Fruit fly (Drosophila melanogaster): ENCODE data around the gene CG13082.

CG13082 gene

dm6 chr2L:19571574-19572495, 33.6 kb downstream of the CG13082 start:
- TF ChIP-seq Doc3 (GFP tag; IDR thresholded peaks at IDR 0.05; ENCODE audit: partially characterized antibody): no peak
- peak; percentile 79 for TF ChIP-seq CG12769 (tag; optimal IDR thresholded peaks at IDR 0.05)
- TF ChIP-seq vvl (GFP tag; IDR thresholded peaks at IDR 0.05): peak; percentile 69
- TF ChIP-seq mirr (GFP tag; optimal IDR thresholded peaks at IDR 0.05): no peak
- peak; percentile 46 for TF ChIP-seq yki (optimal IDR thresholded peaks at IDR 0.05)
- peak; percentile 34 for TF ChIP-seq abd-A (tag; optimal IDR thresholded peaks at IDR 0.05)
- TF ChIP-seq scrt (GFP tag; optimal IDR thresholded peaks at IDR 0.05): peak; percentile 40
- TF ChIP-seq amos (GFP tag; IDR thresholded peaks at IDR 0.05; ENCODE audit: partially characterized antibody): 0 out of 2 replicates have a peak, but pooled peaks have one; percentile 11
- peak; percentile 45 for TF ChIP-seq CG3163 (GFP tag; optimal IDR thresholded peaks at IDR 0.05)
- TF ChIP-seq ab (GFP tag; optimal IDR thresholded peaks at IDR 0.05): no peak
- TF ChIP-seq CG9215 (GFP tag; IDR thresholded peaks at IDR 0.05): no peak
- TF ChIP-seq CG10431 (GFP tag; optimal IDR thresholded peaks at IDR 0.05): peak; percentile 79
- TF ChIP-seq sqz (GFP tag; optimal IDR thresholded peaks at IDR 0.05): peak; percentile 94
- TF ChIP-seq chinmo (GFP tag; IDR thresholded peaks at IDR 0.05; ENCODE audit: partially characterized antibody): peak; percentile 97
- peak; percentile 94 for TF ChIP-seq CG4360 (GFP tag; IDR thresholded peaks at IDR 0.05)
- TF ChIP-seq CG11398 (GFP tag; optimal IDR thresholded peaks at IDR 0.05): no peak
- TF ChIP-seq CG12219 (GFP tag; optimal IDR thresholded peaks at IDR 0.05): no peak
- peak; percentile 19 for TF ChIP-seq Sin3A (optimal IDR thresholded peaks at IDR 0.05)
- TF ChIP-seq Opbp (GFP tag; IDR thresholded peaks at IDR 0.05; ENCODE audit: partially characterized antibody): peak; percentile 40; the same call in 1 of the 3 replicates
- TF ChIP-seq CG3065 (GFP tag; optimal IDR thresholded peaks at IDR 0.05): no peak
- TF ChIP-seq CG17829 (tag; optimal IDR thresholded peaks at IDR 0.05): peak; percentile 39
- TF ChIP-seq lola (GFP tag; optimal IDR thresholded peaks at IDR 0.05): peak in 1 of 3 experiments; percentile 66
- TF ChIP-seq CHES-1-like (GFP tag; optimal IDR thresholded peaks at IDR 0.05): peak; percentile 44
- peak; percentile 36 for TF ChIP-seq bbx (GFP tag; IDR thresholded peaks at IDR 0.05; ENCODE audit: partially characterized antibody)
- TF ChIP-seq B-H2 (GFP tag; optimal IDR thresholded peaks at IDR 0.05): no peak
- TF ChIP-seq sens (GFP tag): peak; percentile 36
- peak; percentile 74 for TF ChIP-seq ewg (GFP tag; optimal IDR thresholded peaks at IDR 0.05)
- TF ChIP-seq shn (GFP tag; optimal IDR thresholded peaks at IDR 0.05): no peak
- peak; percentile 58 for TF ChIP-seq CG13624 (GFP tag; optimal IDR thresholded peaks at IDR 0.05)
- TF ChIP-seq Ets65A (GFP tag): peak; percentile 55
- TF ChIP-seq CG32767 (GFP tag; IDR thresholded peaks at IDR 0.05): peak; percentile 82
- no peak for TF ChIP-seq gt (GFP tag; IDR thresholded peaks at IDR 0.05)
- 0 out of 2 replicates have a peak, but pooled peaks have one; percentile 17 for TF ChIP-seq CG32532 (GFP tag; IDR thresholded peaks at IDR 0.05)
- no peak; the same call in 1 of the 2 replicates for TF ChIP-seq nerfin-2 (GFP tag; IDR thresholded peaks at IDR 0.05; ENCODE audit: partially characterized antibody)
- peak; percentile 27; the same call in 1 of the 2 replicates for TF ChIP-seq CG10321 (GFP tag; IDR thresholded peaks at IDR 0.05)
- TF ChIP-seq NC2β (GFP tag; optimal IDR thresholded peaks at IDR 0.05): no peak
- peak; percentile 63 for TF ChIP-seq pfk (GFP tag; optimal IDR thresholded peaks at IDR 0.05)
- TF ChIP-seq Poxn (GFP tag; IDR thresholded peaks at IDR 0.05): no peak
- TF ChIP-seq repo (GFP tag; optimal IDR thresholded peaks at IDR 0.05): no peak
- TF ChIP-seq Drgx (GFP tag; IDR thresholded peaks at IDR 0.05): 0 out of 2 replicates have a peak, but pooled peaks have one; percentile 43
- TF ChIP-seq zen (tag; optimal IDR thresholded peaks at IDR 0.05): no peak
- no peak for TF ChIP-seq CG2129 (GFP tag; IDR thresholded peaks at IDR 0.05; ENCODE audit: partially characterized antibody)
- TF ChIP-seq kni (GFP tag; optimal IDR thresholded peaks at IDR 0.05): peak; percentile 90
- TF ChIP-seq Med (GFP tag): peak; percentile 83
- TF ChIP-seq CG6791 (GFP tag; IDR thresholded peaks at IDR 0.05; ENCODE audit: partially characterized antibody): peak; percentile 50; the same call in 2 of the 3 replicates
- peak; percentile 100 for TF ChIP-seq sd (tag; optimal IDR thresholded peaks at IDR 0.05)
- peak; percentile 87 to 98 for TF ChIP-seq Trl (optimal IDR thresholded peaks at IDR 0.05)
- peak; percentile 28 for TF ChIP-seq Trl (GFP tag; optimal IDR thresholded peaks at IDR 0.05)
